Worm (Caenorhabditis elegans) whole organism, L3 larva: Measurements from ENCODE around the gene ipp-5.

Experiments
- ZK546.5 ChIP-seq: sonication (generic microtip); optimal IDR thresholded peaks from 2 replicates; lab custom pipeline; 2017; ENCODE audit warnings: missing biosample characterization, missing genetic modification characterization
- ceh-16 ChIP-seq: sonication (generic microtip); optimal IDR thresholded peaks from 2 replicates; lab custom pipeline; 2017; ENCODE audit warnings: missing biosample characterization, missing genetic modification characterization
- ceh-82 ChIP-seq: fragments of 150-350 bp; optimal IDR thresholded peaks from 2 replicates; lab custom pipeline; 2014; ENCODE audit warnings: missing biosample characterization, missing genetic modification characterization
- ceh-9 ChIP-seq: sonication (generic microtip); optimal IDR thresholded peaks from 2 replicates; lab custom pipeline; 2018; ENCODE audit warnings: missing biosample characterization, missing genetic modification characterization
- daf-12 ChIP-seq: fragments of 150-350 bp; optimal IDR thresholded peaks from 2 replicates; lab custom pipeline; 2014; ENCODE audit warnings: missing biosample characterization, missing genetic modification reagents, missing genetic modification characterization
- egl-27 ChIP-seq: sonication (generic microtip); optimal IDR thresholded peaks from 4 replicates; lab custom pipeline; 2017; ENCODE audit warnings: missing biosample characterization, missing genetic modification reagents, missing genetic modification characterization
- elt-2 ChIP-seq: sonication (generic microtip); optimal IDR thresholded peaks from 2 replicates; lab custom pipeline; 2016; ENCODE audit warnings: missing genetic modification reagents, mild to moderate bottlenecking, missing genetic modification characterization, missing compliant biosample characterization
- elt-3 ChIP-seq, 3 experiments: fragments of 150-350 bp in 1 of 3; sonication (generic microtip) in 2 of 3; optimal IDR thresholded peaks; 2 replicates in 2 of 3; 4 replicates in 1 of 3; lab custom pipeline; 2014 to 2017; ENCODE audit warnings: missing biosample characterization in 3 of 3, missing genetic modification characterization in 3 of 3
- fkh-10 ChIP-seq: sonication (generic microtip); optimal IDR thresholded peaks from 2 replicates; lab custom pipeline; 2017; ENCODE audit warnings: missing biosample characterization, missing genetic modification reagents, missing genetic modification characterization
- fos-1 ChIP-seq: fragments of 150-350 bp; optimal IDR thresholded peaks from 2 replicates; lab custom pipeline; 2014; ENCODE audit warnings: missing biosample characterization, missing genetic modification characterization
- jun-1 ChIP-seq: fragments of 150-350 bp; optimal IDR thresholded peaks from 2 replicates; lab custom pipeline; 2014; ENCODE audit warnings: missing biosample characterization, missing genetic modification reagents, missing genetic modification characterization
- lin-15B ChIP-seq: fragments of 150-350 bp; optimal IDR thresholded peaks from 2 replicates; lab custom pipeline; 2014; ENCODE audit warnings: missing biosample characterization, missing genetic modification characterization
- lin-39 ChIP-seq: fragments of 150-350 bp; optimal IDR thresholded peaks from 2 replicates; lab custom pipeline; 2018; ENCODE audit warnings: missing biosample characterization, missing genetic modification reagents, missing genetic modification characterization
- lsy-12 ChIP-seq: sonication (generic microtip); optimal IDR thresholded peaks from 2 replicates; lab custom pipeline; 2016; ENCODE audit warnings: mild to moderate bottlenecking, missing genetic modification characterization, missing compliant biosample characterization
- mdl-1 ChIP-seq: fragments of 150-350 bp; optimal IDR thresholded peaks from 2 replicates; lab custom pipeline; 2014; ENCODE audit warnings: missing biosample characterization, missing genetic modification characterization
- nfya-1 ChIP-seq: sonication (generic microtip); optimal IDR thresholded peaks from 2 replicates; lab custom pipeline; 2017; ENCODE audit warnings: missing genetic modification characterization, mild to moderate bottlenecking, missing compliant biosample characterization, antibody characterized with exemption, moderate library complexity; ENCODE audit not compliant: insufficient read depth
- nhr-11 ChIP-seq: fragments of 150-350 bp; optimal IDR thresholded peaks from 2 replicates; lab custom pipeline; 2014; ENCODE audit warnings: missing biosample characterization, missing genetic modification characterization
- nhr-237 ChIP-seq: fragments of 150-350 bp; optimal IDR thresholded peaks from 2 replicates; lab custom pipeline; 2014; ENCODE audit warnings: missing biosample characterization, missing genetic modification characterization
- nhr-25 ChIP-seq: sonication (generic microtip); optimal IDR thresholded peaks from 2 replicates; lab custom pipeline; 2017; ENCODE audit warnings: missing biosample characterization, missing genetic modification characterization
- nhr-43 ChIP-seq: sonication (generic microtip); optimal IDR thresholded peaks from 2 replicates; lab custom pipeline; 2016; ENCODE audit warnings: mild to moderate bottlenecking, missing genetic modification characterization, missing compliant biosample characterization; ENCODE audit not compliant: poor library complexity, severe bottlenecking
- nhr-77 ChIP-seq: fragments of 150-350 bp; optimal IDR thresholded peaks from 2 replicates; lab custom pipeline; 2014; ENCODE audit warnings: missing biosample characterization, missing genetic modification characterization
- pha-4 ChIP-seq: fragments of 150-350 bp; optimal IDR thresholded peaks from 2 replicates; lab custom pipeline; 2014; ENCODE audit warnings: missing biosample characterization, missing genetic modification reagents, missing genetic modification characterization
- pqm-1 ChIP-seq: fragments of 150-350 bp; optimal IDR thresholded peaks from 2 replicates; lab custom pipeline; 2017; ENCODE audit warnings: missing biosample characterization, missing genetic modification characterization, inconsistent platforms
- sea-2 ChIP-seq: fragments of 150-350 bp; sonication (generic microtip); optimal IDR thresholded peaks from 4 replicates; lab custom pipeline; 2014; ENCODE audit warnings: missing biosample characterization, missing genetic modification reagents, missing genetic modification characterization
- skn-1 ChIP-seq: fragments of 150-350 bp; optimal IDR thresholded peaks from 2 replicates; lab custom pipeline; 2014; ENCODE audit warnings: missing biosample characterization, missing genetic modification characterization
- tbx-2 ChIP-seq: sonication (generic microtip); optimal IDR thresholded peaks from 2 replicates; lab custom pipeline; 2016; ENCODE audit warnings: mild to moderate bottlenecking, missing genetic modification characterization, missing compliant biosample characterization
- unc-62 ChIP-seq: fragments of 150-350 bp; sonication (generic microtip); optimal IDR thresholded peaks from 4 replicates; lab custom pipeline; 2014; ENCODE audit warnings: missing biosample characterization, missing genetic modification reagents, missing genetic modification characterization
- zag-1 ChIP-seq: fragments of 150-350 bp; optimal IDR thresholded peaks from 2 replicates; lab custom pipeline; 2014; ENCODE audit warnings: missing biosample characterization, missing genetic modification characterization
- ztf-11 ChIP-seq: fragments of 150-350 bp; optimal IDR thresholded peaks from 2 replicates; lab custom pipeline; 2014; ENCODE audit warnings: missing biosample characterization, missing genetic modification characterization
- ztf-4 ChIP-seq: fragments of 150-350 bp; optimal IDR thresholded peaks from 2 replicates; lab custom pipeline; 2014; ENCODE audit warnings: missing biosample characterization, missing genetic modification characterization

Gene ipp-5

ce11 chrX:6015096-6015495, 16.2 kb upstream of the ipp-5 start, which contains the start of gene C09B8.8:
TSS of gene C09B8.8 (plus strand) at chrX:6015492.
- TF ChIP-seq ceh-82 (tag; lab: Kevin White, UChicago) (no peak), egl-27 (tag; lab: Kevin White, UChicago) (no peak), pha-4 (tag; lab: Kevin White, UChicago) (peak; percentile 81), nhr-43 (tag; lab: Kevin White, UChicago) (no peak)

ce11 chrX:6019886-6020469, 11.3 kb upstream of the ipp-5 start, which contains the start of gene C09B8.4:
TSS of gene C09B8.4 (minus strand) at chrX:6019936.
- TF ChIP-seq nhr-11 (tag; lab: Kevin White, UChicago) (no peak), egl-27 (tag; lab: Kevin White, UChicago) (no peak), ZK546.5 (tag; lab: Kevin White, UChicago) (no peak), lin-39 (tag; lab: Kevin White, UChicago) (no peak), nfya-1 (tag; lab: Kevin White, UChicago) (no peak), tbx-2 (no peak), jun-1 (no peak)
- TF ChIP-seq, all 47 proteins: peak for 0

DNA sequence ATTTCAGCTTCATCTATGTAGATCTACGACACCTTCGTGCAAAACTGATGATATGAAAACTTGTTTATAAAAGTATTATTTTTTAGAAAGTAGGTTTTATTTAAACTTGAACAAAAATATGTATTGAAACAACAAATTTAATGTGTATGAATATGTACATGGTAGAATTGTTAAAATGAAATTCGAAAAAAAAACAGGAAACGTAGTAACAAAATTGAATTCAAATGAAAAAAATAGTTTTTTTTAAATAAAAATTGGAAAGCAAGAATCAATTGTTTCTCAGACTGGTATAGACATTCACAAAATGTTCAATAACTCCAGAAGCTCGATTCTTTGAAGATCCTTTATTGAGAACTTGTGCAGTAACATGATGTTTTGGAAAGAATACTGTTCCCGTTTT, 10.5 kb upstream of the ipp-5 start:
- TF ChIP-seq daf-12 (tag; lab: Kevin White, UChicago) (no peak), ztf-4 (tag; lab: Kevin White, UChicago) (no peak)

- TF ChIP-seq fos-1 (no peak), pqm-1 (no peak), fkh-10 (no peak), nhr-77 (tag; lab: Kevin White, UChicago) (no peak), ztf-11 (tag; lab: Kevin White, UChicago) (no peak), ztf-4 (tag; lab: Kevin White, UChicago) (no peak), elt-2 (no peak), unc-62 (no peak), ceh-16 (no peak), lin-15B (tag; lab: Kevin White, UChicago) (no peak), zag-1 (tag; lab: Kevin White, UChicago) (no peak), ceh-9 (tag; lab: Kevin White, UChicago) (no peak), egl-27 (tag; lab: Kevin White, UChicago) (no peak), skn-1 (no peak), mdl-1 (tag; lab: Kevin White, UChicago) (no peak), sea-2 (GFP tag; lab: Kevin White, UChicago) (no peak), jun-1 (no peak), pha-4 (tag; lab: Kevin White, UChicago) (no peak), nhr-25 (tag; lab: Kevin White, UChicago) (no peak)
Observed at ce11 chrX:6022469-6022868, 8.8 kb upstream of the ipp-5 start, which contains the start of gene lelo-3. TSS of gene lelo-3 (minus strand) at chrX:6022569.

DNA sequence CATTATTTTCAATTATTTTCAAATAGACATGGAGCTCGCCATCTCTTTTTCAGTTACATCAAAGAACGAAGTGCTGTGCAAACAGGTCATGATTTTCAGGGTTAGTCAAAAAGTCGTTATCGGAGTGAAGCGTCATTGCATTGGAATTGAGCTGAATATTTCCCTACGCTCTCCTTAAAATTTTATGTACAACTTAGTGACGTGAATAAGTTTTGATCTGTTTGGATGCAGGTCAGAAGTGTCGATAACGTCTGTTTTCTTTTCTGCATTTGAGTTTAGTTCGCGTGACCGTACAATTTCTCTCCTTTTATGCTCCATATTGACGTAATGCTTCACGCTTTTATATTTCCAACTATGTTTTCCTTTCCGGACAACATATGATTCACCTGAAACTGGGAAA, 6.3 kb upstream of the ipp-5 start:
- TF ChIP-seq daf-12 (tag; lab: Kevin White, UChicago) (no peak), nhr-237 (tag; lab: Kevin White, UChicago) (no peak), elt-2 (peak; percentile 85), pqm-1 (peak; percentile 74), pha-4 (tag; lab: Kevin White, UChicago) (peak; percentile 45), nhr-11 (tag; lab: Kevin White, UChicago) (no peak), elt-3 (tag; optimal IDR thresholded peaks at IDR 0.05; lab: Kevin White, UChicago) (no peak), nhr-25 (tag; lab: Kevin White, UChicago) (no peak), jun-1 (peak; percentile 37), mdl-1 (tag; lab: Kevin White, UChicago) (no peak)

ce11 chrX:6026732-6027528, 4.3 kb upstream of the ipp-5 start:
- TF ChIP-seq elt-2 (peak; percentile 52), nhr-25 (tag; lab: Kevin White, UChicago) (peak; percentile 53), lsy-12 (tag; lab: Kevin White, UChicago) (no peak), pqm-1 (peak; percentile 26)
